Fruit fly (Drosophila melanogaster): Measurements from ENCODE around the gene abo.

- no peak for TF ChIP-seq psq (optimal IDR thresholded peaks at IDR 0.05)
- no peak for TF ChIP-seq CG8478 (optimal IDR thresholded peaks at IDR 0.05)
- no peak for TF ChIP-seq usp (GFP tag; optimal IDR thresholded peaks at IDR 0.05)
- TF ChIP-seq Dll (optimal IDR thresholded peaks at IDR 0.05), result no peak
- TF ChIP-seq EcR (GFP tag; optimal IDR thresholded peaks at IDR 0.05), result no peak
- no peak for TF ChIP-seq pan (optimal IDR thresholded peaks at IDR 0.05)
Measured at dm6 chr2L:10965962-10966361, 9.1 kb downstream of the abo start.

Data from whole organism.